Worm (Caenorhabditis elegans) whole organism, L4/young adult: Measurements from ENCODE around the gene C33F10.1.

ENCODE experiments used
- W03F9.2 ChIP-seq: fragments of 150-350 bp; optimal IDR thresholded peaks from 2 replicates; lab custom pipeline; 2014; ENCODE audit warnings: missing biosample characterization, missing genetic modification characterization
- him-1 ChIP-seq: sonication (generic microtip); optimal IDR thresholded peaks from 2 replicates; lab custom pipeline; 2016; ENCODE audit warnings: missing genotype, missing genetic modification reagents, missing genetic modification characterization, missing compliant biosample characterization

DNA sequence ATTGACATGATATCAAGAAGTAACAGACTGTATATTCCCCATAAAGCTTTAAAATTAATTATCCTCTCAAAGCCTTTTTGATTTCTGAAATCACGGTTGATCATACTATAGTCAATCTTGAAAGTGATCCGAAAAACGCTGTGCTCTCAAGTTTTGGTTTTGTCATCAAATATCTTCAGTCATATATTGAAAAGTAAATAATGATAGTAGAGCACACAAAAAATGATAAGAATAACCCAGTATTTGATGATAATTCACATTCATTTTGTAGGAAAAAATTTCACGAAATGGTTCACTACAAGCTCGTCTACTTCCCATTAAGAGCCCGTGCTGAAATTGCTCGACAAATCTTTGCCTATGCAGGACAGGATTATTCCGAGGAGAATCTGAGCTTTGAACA is 44.8 kb downstream of the C33F10.1 start, which contains the start of gene gst-6:
- TF ChIP-seq him-1 (tag; lab: Kevin White, UChicago), result no peak
- no peak for TF ChIP-seq W03F9.2 (tag; lab: Kevin White, UChicago)
